Worm (Caenorhabditis elegans): ENCODE results near the gene F53F1.6.

DNA sequence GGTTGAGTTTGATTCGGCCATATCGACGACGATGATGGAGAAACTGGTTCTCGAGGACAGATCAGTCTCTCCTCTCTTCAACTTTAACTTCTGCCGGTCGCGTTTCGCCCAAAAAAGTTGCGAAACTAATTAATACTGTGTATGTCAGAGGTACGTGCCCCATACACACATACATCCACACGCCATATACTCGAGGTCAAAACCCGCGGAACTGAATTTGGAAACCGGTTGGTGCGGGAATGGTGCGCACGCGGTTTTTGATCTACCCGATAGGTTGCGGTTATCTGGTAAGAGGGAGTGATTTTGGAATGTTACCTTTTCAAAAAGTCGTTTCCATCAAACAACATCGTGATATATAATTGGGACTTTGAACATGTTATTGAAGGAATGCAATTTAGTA lies 37.2 kb downstream of the F53F1.6 start, which contains the start of gene ifbp-1:
- TF ChIP-seq T22C8.4 (GFP tag; IDR thresholded peaks at IDR 0.05) (no peak), flt-1 (GFP tag; IDR thresholded peaks at IDR 0.05) (no peak), klf-2 (GFP tag; conservative IDR thresholded peaks at IDR 0.05) (no peak), ztf-23 (GFP tag; IDR thresholded peaks at IDR 0.05) (no peak)
